Worm (Caenorhabditis elegans): Measurements from ENCODE around the gene aakg-1.

The aakg-1 gene

ce11 chrIII:12612519-12612935 is 37.3 kb upstream of the aakg-1 start:
- TF ChIP-seq ceh-83 (GFP tag; optimal IDR thresholded peaks at IDR 0.05) (no peak), tbx-8 (GFP tag; optimal IDR thresholded peaks at IDR 0.05) (no peak), unc-62 (GFP tag; optimal IDR thresholded peaks at IDR 0.05) (peak; percentile 100), unc-120 (tag; optimal IDR thresholded peaks at IDR 0.05; ENCODE audit: poor library complexity, severe bottlenecking) (peak; percentile 80), sptf-1 (tag; optimal IDR thresholded peaks at IDR 0.05) (peak; percentile 84), nhr-76 (tag; optimal IDR thresholded peaks at IDR 0.05) (no peak), lin-32 (GFP tag; optimal IDR thresholded peaks at IDR 0.05) (peak; percentile 28), lsy-2 (tag; optimal IDR thresholded peaks at IDR 0.05) (peak; percentile 87), M03D4.4 (tag; optimal IDR thresholded peaks at IDR 0.05) (peak; percentile 30), ztf-11 (tag; optimal IDR thresholded peaks at IDR 0.05) (peak; percentile 95), snpc-4 (tag; optimal IDR thresholded peaks at IDR 0.05) (no peak), ham-2 (GFP tag; optimal IDR thresholded peaks at IDR 0.05) (peak; percentile 4), ceh-39 (tag; optimal IDR thresholded peaks at IDR 0.05) (peak; percentile 92), nhr-12 (tag; optimal IDR thresholded peaks at IDR 0.05) (peak; percentile 33), blmp-1 (tag; optimal IDR thresholded peaks at IDR 0.05) (peak; percentile 58), elt-1 (tag; optimal IDR thresholded peaks at IDR 0.05; ENCODE audit: borderline replicate concordance, insufficient read depth) (peak; percentile 26), flh-1 (GFP tag; optimal IDR thresholded peaks at IDR 0.05) (no peak), elt-3 (tag; optimal IDR thresholded peaks at IDR 0.05) (peak; percentile 93), pha-4 (tag; optimal IDR thresholded peaks at IDR 0.05) (peak; percentile 100), ceh-43 (GFP tag; optimal IDR thresholded peaks at IDR 0.05) (no peak), nhr-28 (tag; optimal IDR thresholded peaks at IDR 0.05) (peak; percentile 3), drap-1 (GFP tag; optimal IDR thresholded peaks at IDR 0.05) (peak; percentile 44), lin-13 (tag; optimal IDR thresholded peaks at IDR 0.05) (peak; percentile 93), mls-2 (tag; optimal IDR thresholded peaks at IDR 0.05) (peak; percentile 84), unc-39 (tag; optimal IDR thresholded peaks at IDR 0.05) (peak; percentile 94), sem-2 (GFP tag; optimal IDR thresholded peaks at IDR 0.05) (no peak), zip-8 (tag; optimal IDR thresholded peaks at IDR 0.05) (no peak), mep-1 (tag; optimal IDR thresholded peaks at IDR 0.05) (peak; percentile 96), nhr-2 (tag; optimal IDR thresholded peaks at IDR 0.05) (peak; percentile 88), cnd-1 (tag; optimal IDR thresholded peaks at IDR 0.05) (peak; percentile 79), ces-1 (GFP tag; optimal IDR thresholded peaks at IDR 0.05) (peak; percentile 97), hlh-1 (tag; optimal IDR thresholded peaks at IDR 0.05) (peak; percentile 96), mab-5 (tag; optimal IDR thresholded peaks at IDR 0.05) (peak; percentile 84), bed-3 (GFP tag; optimal IDR thresholded peaks at IDR 0.05) (no peak), nhr-237 (tag; optimal IDR thresholded peaks at IDR 0.05) (peak; percentile 96)

ce11 chrIII:12611414-12611813 is 36.2 kb upstream of the aakg-1 start:
- peak; percentile 82 for TF ChIP-seq lin-32 (GFP tag; optimal IDR thresholded peaks at IDR 0.05)
- peak; percentile 96 for TF ChIP-seq cnd-1 (tag; optimal IDR thresholded peaks at IDR 0.05)
- TF ChIP-seq ces-1 (GFP tag; optimal IDR thresholded peaks at IDR 0.05), result no peak
- peak; percentile 81 for TF ChIP-seq nhr-2 (tag; optimal IDR thresholded peaks at IDR 0.05)
- no peak for TF ChIP-seq nhr-76 (tag; optimal IDR thresholded peaks at IDR 0.05)

ce11 chrIII:12609410-12609809 is 34.2 kb upstream of the aakg-1 start:
- TF ChIP-seq nhr-237 (tag; optimal IDR thresholded peaks at IDR 0.05), result no peak
- TF ChIP-seq flh-1 (GFP tag; optimal IDR thresholded peaks at IDR 0.05), result no peak
- no peak for TF ChIP-seq unc-120 (tag; optimal IDR thresholded peaks at IDR 0.05; ENCODE audit: poor library complexity, severe bottlenecking)
- no peak for TF ChIP-seq lin-32 (GFP tag; optimal IDR thresholded peaks at IDR 0.05)
- TF ChIP-seq sem-2 (GFP tag; optimal IDR thresholded peaks at IDR 0.05), result no peak
- no peak for TF ChIP-seq ceh-43 (GFP tag; optimal IDR thresholded peaks at IDR 0.05)
- TF ChIP-seq ceh-83 (GFP tag; optimal IDR thresholded peaks at IDR 0.05), result no peak

- TF ChIP-seq M03D4.4 (tag; optimal IDR thresholded peaks at IDR 0.05), result no peak
- TF ChIP-seq ceh-39 (tag; optimal IDR thresholded peaks at IDR 0.05), result no peak
- TF ChIP-seq ces-1 (GFP tag; optimal IDR thresholded peaks at IDR 0.05), result no peak
- TF ChIP-seq hlh-1 (tag; optimal IDR thresholded peaks at IDR 0.05), result no peak
- TF ChIP-seq elt-1 (tag; optimal IDR thresholded peaks at IDR 0.05; ENCODE audit: borderline replicate concordance, insufficient read depth), result no peak
- no peak for TF ChIP-seq drap-1 (GFP tag; optimal IDR thresholded peaks at IDR 0.05)
- TF ChIP-seq cnd-1 (tag; optimal IDR thresholded peaks at IDR 0.05), result no peak
- TF ChIP-seq zip-8 (tag; optimal IDR thresholded peaks at IDR 0.05), result no peak
- TF ChIP-seq sem-2 (GFP tag; optimal IDR thresholded peaks at IDR 0.05), result no peak
- no peak for TF ChIP-seq flh-1 (GFP tag; optimal IDR thresholded peaks at IDR 0.05)
- TF ChIP-seq pha-4 (tag; optimal IDR thresholded peaks at IDR 0.05), result no peak
- no peak for TF ChIP-seq lin-32 (GFP tag; optimal IDR thresholded peaks at IDR 0.05)
- TF ChIP-seq bed-3 (GFP tag; optimal IDR thresholded peaks at IDR 0.05), result no peak
- no peak for TF ChIP-seq mep-1 (tag; optimal IDR thresholded peaks at IDR 0.05)
- TF ChIP-seq mab-5 (tag; optimal IDR thresholded peaks at IDR 0.05), result no peak
- TF ChIP-seq nhr-237 (tag; optimal IDR thresholded peaks at IDR 0.05), result no peak
- no peak for TF ChIP-seq ceh-83 (GFP tag; optimal IDR thresholded peaks at IDR 0.05)
Measured at ce11 chrIII:12608989-12609388, 33.8 kb upstream of the aakg-1 start, which contains the start of gene Y111B2A.12. Gene Y111B2A.12 (plus strand): TSS chrIII:12609289.
